Fruit fly (Drosophila melanogaster): ENCODE measurements around the gene bnb.

Gene bnb

dm6 chrX:18812111-18812510 lies 14.6 kb upstream of the bnb start:
- TF ChIP-seq CG7101 (tag; optimal IDR thresholded peaks at IDR 0.05) (no peak), ovo (GFP tag; optimal IDR thresholded peaks at IDR 0.05) (no peak), toe (GFP tag; optimal IDR thresholded peaks at IDR 0.05) (no peak), CG11617 (GFP tag; optimal IDR thresholded peaks at IDR 0.05) (no peak), tj (GFP tag; optimal IDR thresholded peaks at IDR 0.05) (no peak), CG1620 (GFP tag; optimal IDR thresholded peaks at IDR 0.05) (no peak), kay (GFP tag; ENCODE audit: borderline replicate concordance) (no peak), CG33017 (tag; optimal IDR thresholded peaks at IDR 0.05) (no peak), pad (GFP tag; optimal IDR thresholded peaks at IDR 0.05) (no peak), cic (GFP tag; optimal IDR thresholded peaks at IDR 0.05) (no peak)

- TF ChIP-seq Hr96 (GFP tag; optimal IDR thresholded peaks at IDR 0.05) (no peak), Clk (GFP tag; optimal IDR thresholded peaks at IDR 0.05) (no peak), cic (GFP tag; optimal IDR thresholded peaks at IDR 0.05) (no peak), pad (GFP tag; optimal IDR thresholded peaks at IDR 0.05) (no peak), bab1 (GFP tag; optimal IDR thresholded peaks at IDR 0.05) (no peak), CG7045 (GFP tag; optimal IDR thresholded peaks at IDR 0.05) (no peak), Mnt (GFP tag; optimal IDR thresholded peaks at IDR 0.05) (no peak)
Observed at dm6 chrX:18806365-18806764, 8.9 kb upstream of the bnb start, which contains the start of gene CG7058. Gene CG7058 (plus strand): TSS chrX:18806694.

- no peak for TF ChIP-seq CG7101 (tag; optimal IDR thresholded peaks at IDR 0.05)
- no peak for TF ChIP-seq CG11617 (GFP tag; optimal IDR thresholded peaks at IDR 0.05)
- TF ChIP-seq Clk (GFP tag; optimal IDR thresholded peaks at IDR 0.05), result no peak
- TF ChIP-seq CG14711 (tag; optimal IDR thresholded peaks at IDR 0.05), result no peak
- TF ChIP-seq CG33017 (tag; optimal IDR thresholded peaks at IDR 0.05), result no peak
- no peak for TF ChIP-seq kay (GFP tag; ENCODE audit: borderline replicate concordance)
- no peak for TF ChIP-seq CG12768 (GFP tag; optimal IDR thresholded peaks at IDR 0.05)
- no peak for TF ChIP-seq tj (GFP tag; optimal IDR thresholded peaks at IDR 0.05)
- no peak for TF ChIP-seq Hr96 (GFP tag; optimal IDR thresholded peaks at IDR 0.05)
- TF ChIP-seq cic (GFP tag; optimal IDR thresholded peaks at IDR 0.05), result no peak
- no peak for TF ChIP-seq CG5204 (GFP tag; optimal IDR thresholded peaks at IDR 0.05)
- no peak for TF ChIP-seq cnc (optimal IDR thresholded peaks at IDR 0.05)
- no peak for TF ChIP-seq CG7045 (GFP tag; optimal IDR thresholded peaks at IDR 0.05)
Observed at dm6 chrX:18805036-18805435, 7.5 kb upstream of the bnb start.

- TF ChIP-seq pad (GFP tag; optimal IDR thresholded peaks at IDR 0.05) (no peak), toe (GFP tag; optimal IDR thresholded peaks at IDR 0.05) (no peak), kay (GFP tag; ENCODE audit: borderline replicate concordance) (no peak), CG12768 (GFP tag; optimal IDR thresholded peaks at IDR 0.05) (no peak), Hr96 (GFP tag; optimal IDR thresholded peaks at IDR 0.05) (no peak), CG7101 (tag; optimal IDR thresholded peaks at IDR 0.05) (no peak), Crg-1 (GFP tag; optimal IDR thresholded peaks at IDR 0.05) (no peak), CG7045 (GFP tag; optimal IDR thresholded peaks at IDR 0.05) (no peak), tj (GFP tag; optimal IDR thresholded peaks at IDR 0.05) (no peak), CG33017 (tag; optimal IDR thresholded peaks at IDR 0.05) (no peak), bab1 (GFP tag; optimal IDR thresholded peaks at IDR 0.05) (no peak), CG11617 (GFP tag; optimal IDR thresholded peaks at IDR 0.05) (no peak), cic (GFP tag; optimal IDR thresholded peaks at IDR 0.05) (no peak)
Observed at dm6 chrX:18801293-18801692, 3.8 kb upstream of the bnb start.

dm6 chrX:18800167-18800566 lies 2.7 kb upstream of the bnb start:
- TF ChIP-seq CG7045 (GFP tag; optimal IDR thresholded peaks at IDR 0.05), result no peak
- no peak for TF ChIP-seq toe (GFP tag; optimal IDR thresholded peaks at IDR 0.05)
- no peak for TF ChIP-seq CG12768 (GFP tag; optimal IDR thresholded peaks at IDR 0.05)
- no peak for TF ChIP-seq CG5204 (GFP tag; optimal IDR thresholded peaks at IDR 0.05)
- TF ChIP-seq CG11617 (GFP tag; optimal IDR thresholded peaks at IDR 0.05), result no peak
- TF ChIP-seq cic (GFP tag; optimal IDR thresholded peaks at IDR 0.05), result no peak
- no peak for TF ChIP-seq Hr96 (GFP tag; optimal IDR thresholded peaks at IDR 0.05)
- TF ChIP-seq CG7101 (tag; optimal IDR thresholded peaks at IDR 0.05), result no peak
- TF ChIP-seq CG1620 (GFP tag; optimal IDR thresholded peaks at IDR 0.05), result no peak
- TF ChIP-seq Crg-1 (GFP tag; optimal IDR thresholded peaks at IDR 0.05), result no peak
- TF ChIP-seq CG14711 (tag; optimal IDR thresholded peaks at IDR 0.05), result no peak
- no peak for TF ChIP-seq CG33017 (tag; optimal IDR thresholded peaks at IDR 0.05)
- TF ChIP-seq Mnt (GFP tag; optimal IDR thresholded peaks at IDR 0.05), result no peak
- TF ChIP-seq cnc (optimal IDR thresholded peaks at IDR 0.05), result no peak
- TF ChIP-seq pad (GFP tag; optimal IDR thresholded peaks at IDR 0.05), result no peak

dm6 chrX:18799307-18799855 lies 1.9 kb upstream of the bnb start:
- no peak for TF ChIP-seq toe (GFP tag; optimal IDR thresholded peaks at IDR 0.05)

dm6 chrX:18791368-18791767 lies 6.1 kb downstream of the bnb start, which contains the start of gene Atg101:
Gene Atg101 (plus strand): TSS chrX:18791668.
- no peak for TF ChIP-seq CG7045 (GFP tag; optimal IDR thresholded peaks at IDR 0.05)
- no peak for TF ChIP-seq ovo (GFP tag; optimal IDR thresholded peaks at IDR 0.05)

Measured in whole organism, adult.